Comparison of ENCODE assay signal across 1 fruit fly cellular context in genomic region chr3R:30179934-30180333, dm6.
TF ChIP-seq lines count a peak whose summit lies in the region.

Bet5 (plus strand) TSS chr3R:30180232.

TF ChIP-seq in whole organism, embryonic, 481 proteins besides CTCF, POLR2A, EP300 and RAD21 (continued from another document):
- TF ChIP-seq crp (GFP tag; optimal IDR thresholded peaks at IDR 0.05; lab: Kevin White, UChicago) (peak; percentile 91 to 95), HmgZ (tag; optimal IDR thresholded peaks at IDR 0.05; lab: Kevin White, UChicago) (peak; percentile 13), CG13123 (GFP tag; optimal IDR thresholded peaks at IDR 0.05; lab: Kevin White, UChicago) (no peak), Myb (GFP tag; optimal IDR thresholded peaks at IDR 0.05; lab: Kevin White, UChicago) (peak; percentile 89), chif (GFP tag; optimal IDR thresholded peaks at IDR 0.05; lab: Kevin White, UChicago) (no peak), ap (GFP tag; IDR thresholded peaks at IDR 0.05; lab: Robert Waterston, UW) (no peak), CG1603 (tag; optimal IDR thresholded peaks at IDR 0.05; lab: Kevin White, UChicago) (peak; percentile 46), NC2α (GFP tag; optimal IDR thresholded peaks at IDR 0.05; lab: Kevin White, UChicago) (no peak), CG7987 (GFP tag; optimal IDR thresholded peaks at IDR 0.05; lab: Kevin White, UChicago) (no peak), Side (GFP tag; optimal IDR thresholded peaks at IDR 0.05; lab: Kevin White, UChicago) (no peak), pzg (GFP tag; optimal IDR thresholded peaks at IDR 0.05; lab: Kevin White, UChicago) (peak; percentile 61), usp (GFP tag; optimal IDR thresholded peaks at IDR 0.05; lab: Kevin White, UChicago) (no peak), MESR4 (GFP tag; optimal IDR thresholded peaks at IDR 0.05; lab: Kevin White, UChicago) (peak; percentile 4), E2f2 (GFP tag; IDR thresholded peaks at IDR 0.05; lab: Robert Waterston, UW) (peak; percentile 76), CG1529 (GFP tag; optimal IDR thresholded peaks at IDR 0.05; lab: Kevin White, UChicago) (no peak), Pdp1 (GFP tag; optimal IDR thresholded peaks at IDR 0.05; lab: Kevin White, UChicago) (peak in 1 of 2 experiments; percentile 7), MTF-1 (GFP tag; optimal IDR thresholded peaks at IDR 0.05; lab: Kevin White, UChicago; ENCODE audit: borderline replicate concordance) (no peak), Med (GFP tag; lab: Kevin White, UChicago) (peak; percentile 12), CG9727 (GFP tag; optimal IDR thresholded peaks at IDR 0.05; lab: Kevin White, UChicago) (no peak), CG11504 (tag; optimal IDR thresholded peaks at IDR 0.05; lab: Kevin White, UChicago) (no peak), CG9437 (GFP tag; optimal IDR thresholded peaks at IDR 0.05; lab: Kevin White, UChicago) (peak; percentile 87), Bdp1 (GFP tag; optimal IDR thresholded peaks at IDR 0.05; lab: Kevin White, UChicago) (no peak), HmgD (GFP tag; optimal IDR thresholded peaks at IDR 0.05; lab: Kevin White, UChicago) (no peak), CG13287 (GFP tag; IDR thresholded peaks at IDR 0.05; lab: Robert Waterston, UW; ENCODE audit: partially characterized antibody) (peak; percentile 56), CG12659 (GFP tag; optimal IDR thresholded peaks at IDR 0.05; lab: Kevin White, UChicago) (peak; percentile 8), sens (GFP tag; lab: Kevin White, UChicago) (peak; percentile 5), pfk (GFP tag; optimal IDR thresholded peaks at IDR 0.05; lab: Kevin White, UChicago) (no peak), gcm (GFP tag; optimal IDR thresholded peaks at IDR 0.05; lab: Kevin White, UChicago) (no peak), CG1233 (GFP tag; optimal IDR thresholded peaks at IDR 0.05; lab: Kevin White, UChicago) (no peak), row (GFP tag; IDR thresholded peaks at IDR 0.05; lab: Robert Waterston, UW) (0 out of 3 replicates have a peak, but pooled peaks have one; percentile 8), bab2 (GFP tag; optimal IDR thresholded peaks at IDR 0.05; lab: Kevin White, UChicago) (no peak), nmo (GFP tag; optimal IDR thresholded peaks at IDR 0.05; lab: Kevin White, UChicago) (peak; percentile 13), sd (tag; optimal IDR thresholded peaks at IDR 0.05; lab: Kevin White, UChicago) (peak; percentile 33), schlank (tag; optimal IDR thresholded peaks at IDR 0.05; lab: Kevin White, UChicago) (no peak), hkb (optimal IDR thresholded peaks at IDR 0.05; lab: Kevin White, UChicago) (peak; percentile 7), hkb (GFP tag; IDR thresholded peaks at IDR 0.05; lab: Robert Waterston, UW) (no peak), kay (GFP tag; optimal IDR thresholded peaks at IDR 0.05; lab: Kevin White, UChicago) (no peak), CG34224 (GFP tag; IDR thresholded peaks at IDR 0.05; lab: Robert Waterston, UW; ENCODE audit: partially characterized antibody) (0 out of 3 replicates have a peak, but pooled peaks have one; percentile 21), onecut (GFP tag; IDR thresholded peaks at IDR 0.05; lab: Robert Waterston, UW) (no peak), lola (GFP tag; optimal IDR thresholded peaks at IDR 0.05; lab: Kevin White, UChicago) (no peak), aop (GFP tag; IDR thresholded peaks at IDR 0.05; lab: Robert Waterston, UW) (no peak), CG5245 (GFP tag; optimal IDR thresholded peaks at IDR 0.05; lab: Kevin White, UChicago) (no peak)
